Fruit fly (Drosophila melanogaster): Measurements from ENCODE around the gene Mat89Ba.

DNA sequence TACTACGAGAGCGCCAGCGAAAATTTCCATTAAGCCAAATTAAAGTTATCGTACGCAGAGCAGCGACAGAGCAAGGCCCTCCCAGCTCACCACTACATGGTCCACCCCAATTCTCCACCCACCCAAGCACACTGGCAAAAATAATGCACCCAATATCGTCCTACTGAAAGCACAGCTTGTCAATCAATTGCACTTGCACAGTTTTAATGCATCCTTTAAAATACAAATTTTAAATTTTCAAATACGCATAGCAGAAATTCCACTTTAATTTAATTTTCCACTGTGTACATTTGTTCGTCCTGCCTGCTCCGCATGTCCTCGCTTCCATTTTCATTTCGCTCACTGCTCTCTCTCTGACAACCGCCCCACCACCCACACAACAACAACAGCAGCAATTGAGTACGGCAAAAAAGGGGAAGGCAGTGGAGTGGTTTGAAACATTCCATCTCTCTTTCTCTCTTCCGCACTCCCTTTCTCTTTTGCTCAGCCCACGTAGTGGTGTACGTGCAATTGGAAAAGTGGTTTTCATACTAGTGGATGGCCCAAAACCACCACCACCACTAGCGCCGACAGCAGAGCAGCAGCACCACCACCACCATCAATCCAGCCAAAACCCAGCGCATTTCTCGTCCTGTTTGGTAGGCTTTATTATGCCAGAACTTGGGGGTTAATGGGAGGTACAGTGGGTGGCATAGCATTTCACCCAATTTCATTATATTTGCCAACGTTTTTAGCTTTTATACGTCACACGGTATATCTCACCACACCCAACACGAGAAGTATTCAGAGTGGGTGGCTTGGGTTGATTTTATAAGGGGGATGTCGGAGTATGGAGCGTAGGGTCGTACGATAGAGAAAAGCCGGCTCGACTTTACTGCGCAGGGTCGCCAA lies 24.4 kb downstream of the Mat89Ba start:
- TF ChIP-seq D1 (tag; optimal IDR thresholded peaks at IDR 0.05) (no peak), CG10348 (GFP tag; IDR thresholded peaks at IDR 0.05) (no peak), Pif1B (GFP tag; optimal IDR thresholded peaks at IDR 0.05) (peak; percentile 58), Pif1A (GFP tag; optimal IDR thresholded peaks at IDR 0.05) (peak; percentile 86), CG17806 (tag; optimal IDR thresholded peaks at IDR 0.05) (peak; percentile 83), CG14655 (GFP tag; optimal IDR thresholded peaks at IDR 0.05) (peak; percentile 67), CG8301 (tag; optimal IDR thresholded peaks at IDR 0.05) (peak; percentile 87), CG32121 (GFP tag; IDR thresholded peaks at IDR 0.05) (peak; percentile 70), rn (GFP tag; IDR thresholded peaks at IDR 0.05) (0 out of 2 replicates have a peak, but pooled peaks have one; percentile 28)

Data from whole organism, pupa.